Fruit fly (Drosophila melanogaster): ENCODE measurements around the gene NSD.
A peak's percentile ranks its signal among the peaks of the same experiment; 100 is the strongest.

DNA sequence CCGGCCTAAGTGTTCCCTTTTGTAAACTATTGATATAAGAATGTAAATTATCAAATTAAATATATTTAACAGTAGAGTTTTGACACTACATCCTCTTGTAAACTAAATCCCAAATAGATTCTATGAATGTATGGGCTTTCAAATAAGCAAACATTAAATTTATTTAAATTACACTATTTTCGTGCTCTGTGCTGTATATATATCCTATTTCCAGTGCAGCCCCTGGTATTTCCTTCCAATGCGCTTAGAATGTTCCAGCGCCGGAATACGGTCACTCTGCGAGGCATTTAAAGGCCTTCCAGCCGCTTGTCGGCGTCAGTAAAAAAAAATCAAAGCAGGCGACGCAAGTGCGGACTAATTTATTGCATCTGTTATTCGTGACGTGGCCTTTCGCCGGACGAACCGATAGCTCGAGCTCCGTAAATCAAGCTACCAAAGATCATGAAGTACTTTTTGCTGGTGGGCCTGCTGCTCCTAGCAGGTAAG lies 10.8 kb upstream of the NSD start, which contains the start of gene Gp93:
- peak; percentile 27 for TF ChIP-seq psq (GFP tag; optimal IDR thresholded peaks at IDR 0.05)
- no peak for TF ChIP-seq Myc (optimal IDR thresholded peaks at IDR 0.05)
- peak; percentile 39 for TF ChIP-seq OdsH (GFP tag; optimal IDR thresholded peaks at IDR 0.05)
- no peak for TF ChIP-seq Abd-B (GFP tag; optimal IDR thresholded peaks at IDR 0.05)
- TF ChIP-seq sv (GFP tag; optimal IDR thresholded peaks at IDR 0.05), result no peak
- no peak for TF ChIP-seq CrebA (GFP tag; optimal IDR thresholded peaks at IDR 0.05; ENCODE audit: borderline replicate concordance)
- no peak for TF ChIP-seq pan (optimal IDR thresholded peaks at IDR 0.05)
- TF ChIP-seq usp (GFP tag; optimal IDR thresholded peaks at IDR 0.05), result no peak
- TF ChIP-seq fru (GFP tag; optimal IDR thresholded peaks at IDR 0.05), result no peak
